Worm (Caenorhabditis elegans) whole organism, early embryonic: ENCODE results near the gene R148.5.

Source experiments
- B0310.2 ChIP-seq: sonication (generic microtip); optimal IDR thresholded peaks from 2 replicates; lab custom pipeline; 2016; ENCODE audit warnings: mild to moderate bottlenecking, missing genetic modification characterization, missing compliant biosample characterization
- F13C5.2 ChIP-seq: sonication (generic microtip); optimal IDR thresholded peaks from 2 replicates; lab custom pipeline; 2017; ENCODE audit warnings: mild to moderate bottlenecking, missing genetic modification characterization, inconsistent platforms, missing compliant biosample characterization
- aly-1 ChIP-seq: sonication (generic microtip); optimal IDR thresholded peaks from 2 replicates; lab custom pipeline; 2016; ENCODE audit warnings: missing genetic modification characterization, missing compliant biosample characterization
- ama-1 ChIP-seq: fragments of 150-350 bp; optimal IDR thresholded peaks from 2 replicates; lab custom pipeline; 2014
- ceh-13 ChIP-seq: fragments of 200-800 bp; sonication (Bioruptor generic); optimal IDR thresholded peaks from 2 replicates; lab custom pipeline; 2018; ENCODE audit warnings: mild to moderate bottlenecking, missing genetic modification characterization, missing compliant biosample characterization
- ceh-36 ChIP-seq: sonication (generic microtip); optimal IDR thresholded peaks from 2 replicates; lab custom pipeline; 2016; ENCODE audit warnings: missing genetic modification characterization, inconsistent platforms, missing compliant biosample characterization
- ets-7 ChIP-seq: sonication (generic microtip); optimal IDR thresholded peaks from 2 replicates; lab custom pipeline; 2016; ENCODE audit warnings: missing genotype, missing genetic modification characterization, missing compliant biosample characterization
- flt-1 ChIP-seq: fragments of 200-800 bp; sonication (Bioruptor generic); IDR thresholded peaks from 2 replicates; pipeline ENCODE4 v1.3.6; 2022; ENCODE audit warnings: missing genetic modification characterization, missing compliant biosample characterization
- hmbx-1 ChIP-seq: sonication (generic microtip); optimal IDR thresholded peaks from 2 replicates; lab custom pipeline; 2016; ENCODE audit warnings: mild to moderate bottlenecking, missing genetic modification characterization, missing compliant biosample characterization
- hmg-4 ChIP-seq: fragments of 200-800 bp; sonication (Bioruptor generic); optimal IDR thresholded peaks from 2 replicates; lab custom pipeline; 2018; ENCODE audit warnings: mild to moderate bottlenecking, missing genetic modification characterization, missing compliant biosample characterization
- hnd-1 ChIP-seq: sonication (generic microtip); optimal IDR thresholded peaks from 2 replicates; lab custom pipeline; 2016; ENCODE audit warnings: missing genetic modification characterization, missing compliant biosample characterization
- pes-1 ChIP-seq: fragments of 200-800 bp; sonication (Bioruptor generic); IDR thresholded peaks from 2 replicates; pipeline ENCODE4 v1.3.6; 2022; ENCODE audit warnings: missing genetic modification reagents, missing genetic modification characterization, missing compliant biosample characterization
- scrt-1 ChIP-seq: fragments of 200-800 bp; sonication (Bioruptor generic); IDR thresholded peaks from 2 replicates; pipeline ENCODE4 v1.3.6; 2022; ENCODE audit warnings: missing genetic modification characterization, missing compliant biosample characterization
- sea-1 ChIP-seq: fragments of 200-800 bp; sonication (Bioruptor generic); conservative IDR thresholded peaks from 2 replicates; pipeline ENCODE4 v1.3.6; 2022; ENCODE audit warnings: missing genetic modification characterization, missing compliant biosample characterization
- tbx-11 ChIP-seq: fragments of 200-800 bp; sonication (Bioruptor generic); IDR thresholded peaks from 2 replicates; pipeline ENCODE4 v1.3.6; 2022; ENCODE audit warnings: missing genetic modification characterization, missing compliant biosample characterization
- tbx-37 ChIP-seq: fragments of 200-800 bp; sonication (Bioruptor generic); conservative IDR thresholded peaks from 2 replicates; pipeline ENCODE4 v1.3.6; 2022; ENCODE audit warnings: missing genetic modification reagents, missing genetic modification characterization, missing compliant biosample characterization
- tra-4 ChIP-seq: sonication (generic microtip); optimal IDR thresholded peaks from 2 replicates; lab custom pipeline; 2017; ENCODE audit warnings: missing genetic modification characterization, missing compliant biosample characterization

The R148.5 gene

ce11 chrIII:3165309-3165708 lies at the start of gene R148.5:
Gene R148.5 (plus strand): TSS chrIII:3165639.
- no peak for TF ChIP-seq tbx-11 (GFP tag; lab: Robert Waterston, UW)
- no peak for TF ChIP-seq hmbx-1
- no peak for TF ChIP-seq hnd-1 (tag; lab: Kevin White, UChicago)
- no peak for TF ChIP-seq F13C5.2 (tag; lab: Kevin White, UChicago)
- TF ChIP-seq flt-1 (GFP tag; lab: Robert Waterston, UW), result no peak
- no peak for TF ChIP-seq B0310.2 (tag; lab: Kevin White, UChicago)
- TF ChIP-seq ama-1, result no peak
- TF ChIP-seq pes-1, result no peak
- no peak for TF ChIP-seq aly-1 (tag; lab: Kevin White, UChicago)

DNA sequence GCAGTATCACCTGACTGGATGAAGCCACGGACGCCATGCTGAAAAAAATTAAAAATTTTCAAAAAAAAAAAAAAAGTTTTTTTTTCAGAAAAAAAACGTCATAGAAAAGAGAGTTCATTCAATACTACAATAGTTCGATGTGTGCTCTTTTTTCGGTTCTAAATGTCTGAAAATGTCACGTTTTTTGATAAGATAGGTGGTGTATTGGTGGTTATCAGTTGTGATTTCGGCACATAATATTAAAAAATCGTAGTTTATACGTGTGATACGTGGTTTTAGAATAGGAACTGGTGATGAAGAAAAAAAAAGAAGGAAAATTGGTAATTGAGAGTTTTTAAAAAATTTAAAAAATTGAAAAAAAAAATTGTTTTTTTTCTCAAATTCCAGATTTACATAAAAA lies 48.5 kb upstream of the R148.5 start:
- TF ChIP-seq ets-7 (no peak), hmbx-1 (no peak), tbx-37 (GFP tag; lab: Robert Waterston, UW) (no peak), flt-1 (GFP tag; lab: Robert Waterston, UW) (no peak), scrt-1 (GFP tag; lab: Robert Waterston, UW) (no peak), F13C5.2 (tag; lab: Kevin White, UChicago) (no peak), hmg-4 (GFP tag; lab: Kevin White, UChicago) (no peak), aly-1 (tag; lab: Kevin White, UChicago) (no peak), ceh-13 (no peak), hnd-1 (tag; lab: Kevin White, UChicago) (no peak), ama-1 (no peak), sea-1 (GFP tag; lab: Robert Waterston, UW) (no peak), B0310.2 (tag; lab: Kevin White, UChicago) (no peak), tbx-11 (GFP tag; lab: Robert Waterston, UW) (no peak), pes-1 (no peak), tra-4 (tag; lab: Kevin White, UChicago) (no peak), ceh-36 (no peak)

DNA sequence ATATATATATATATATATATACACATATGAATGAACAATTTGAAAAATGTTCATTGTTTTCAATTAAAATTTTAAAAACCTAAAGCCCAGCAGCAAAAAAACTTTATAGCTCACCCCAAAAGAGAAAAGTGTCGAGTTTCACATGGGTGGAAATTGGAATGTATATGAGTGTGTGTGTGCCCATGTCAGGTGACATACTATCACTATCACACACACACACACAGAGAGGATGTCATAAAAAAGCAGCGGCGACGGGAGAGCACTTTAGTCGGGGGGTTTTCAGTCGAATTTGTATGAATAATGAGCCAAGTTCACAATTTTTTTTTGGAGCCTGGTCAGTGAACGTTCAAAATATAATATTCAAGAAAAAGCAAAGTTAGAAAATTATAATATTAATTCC lies 45.5 kb upstream of the R148.5 start:
- TF ChIP-seq B0310.2 (tag; lab: Kevin White, UChicago) (no peak), flt-1 (GFP tag; lab: Robert Waterston, UW) (no peak), F13C5.2 (tag; lab: Kevin White, UChicago) (no peak), ceh-36 (no peak), tbx-37 (GFP tag; lab: Robert Waterston, UW) (no peak)

DNA sequence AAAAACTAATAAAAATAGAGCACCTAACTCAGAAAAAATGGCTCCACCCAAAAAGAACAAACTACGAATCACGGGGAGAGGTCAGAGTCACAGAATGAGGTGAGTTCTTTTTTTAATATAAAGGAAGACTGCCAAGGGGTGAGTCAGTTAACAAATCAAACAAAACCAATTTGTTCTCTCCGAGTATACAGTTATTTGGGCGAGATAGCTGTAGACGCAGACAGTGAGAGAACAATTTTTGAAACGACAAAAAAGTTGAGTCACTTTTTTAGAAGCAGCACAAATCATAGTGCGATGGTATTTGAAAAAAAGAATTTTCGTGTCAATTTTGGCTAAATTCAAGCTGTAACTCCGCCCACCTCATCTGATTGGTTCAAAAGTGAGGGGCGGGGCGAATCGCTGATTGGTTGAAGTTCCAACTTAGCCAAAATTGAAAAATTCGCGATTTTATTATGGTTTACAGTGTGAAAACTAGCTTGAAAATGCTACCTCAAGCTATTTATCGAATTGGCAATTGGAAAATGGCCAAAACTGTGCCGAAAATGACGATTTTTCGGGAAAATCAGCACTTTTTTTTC lies 41.1 kb upstream of the R148.5 start:
- no peak for TF ChIP-seq tbx-11 (GFP tag; lab: Robert Waterston, UW)
- no peak for TF ChIP-seq ets-7
- no peak for TF ChIP-seq pes-1
- TF ChIP-seq ceh-36, result no peak
- no peak for TF ChIP-seq F13C5.2 (tag; lab: Kevin White, UChicago)
- no peak for TF ChIP-seq scrt-1 (GFP tag; lab: Robert Waterston, UW)
- TF ChIP-seq hmbx-1, result no peak
- TF ChIP-seq hnd-1 (tag; lab: Kevin White, UChicago), result no peak
- no peak for TF ChIP-seq tbx-37 (GFP tag; lab: Robert Waterston, UW)
- no peak for TF ChIP-seq hmg-4 (GFP tag; lab: Kevin White, UChicago)
- TF ChIP-seq ceh-13, result no peak
- TF ChIP-seq ama-1, result no peak
- TF ChIP-seq tra-4 (tag; lab: Kevin White, UChicago), result no peak
- TF ChIP-seq aly-1 (tag; lab: Kevin White, UChicago), result no peak
- no peak for TF ChIP-seq sea-1 (GFP tag; lab: Robert Waterston, UW)
- TF ChIP-seq flt-1 (GFP tag; lab: Robert Waterston, UW), result no peak
- no peak for TF ChIP-seq B0310.2 (tag; lab: Kevin White, UChicago)

DNA sequence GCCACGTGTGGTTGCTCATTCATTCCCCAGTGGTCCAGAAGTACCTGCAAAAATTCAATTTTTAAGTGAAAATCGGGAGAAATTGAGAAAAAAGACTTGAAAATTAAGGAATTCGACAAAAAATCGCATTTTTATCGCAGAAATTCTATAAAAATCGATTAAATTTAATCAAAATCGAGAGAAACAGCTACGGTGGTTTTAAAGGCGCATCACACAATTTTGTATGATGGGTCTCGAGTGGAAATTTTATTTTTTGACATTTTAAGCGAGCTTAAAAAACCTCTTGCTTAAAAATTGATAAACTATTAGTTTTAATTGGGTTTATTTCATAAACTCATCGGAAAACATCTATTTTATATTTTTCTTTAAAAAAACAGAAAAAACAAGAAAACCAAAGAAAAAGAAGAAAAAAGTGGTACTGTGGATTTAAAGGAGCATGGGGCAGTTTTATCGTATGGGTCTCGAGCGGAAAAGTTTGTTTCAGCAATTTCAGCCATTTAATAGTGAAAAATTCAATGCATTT lies 38.3 kb upstream of the R148.5 start, which contains the start of gene nipa-1:
TSS of gene nipa-1 (minus strand) at position 51 of the 523 bp plus-strand sequence.
- TF ChIP-seq hnd-1 (tag; lab: Kevin White, UChicago) (no peak), tbx-37 (GFP tag; lab: Robert Waterston, UW) (no peak), scrt-1 (GFP tag; lab: Robert Waterston, UW) (no peak), F13C5.2 (tag; lab: Kevin White, UChicago) (no peak), hmbx-1 (no peak), ets-7 (no peak), flt-1 (GFP tag; lab: Robert Waterston, UW) (no peak), ama-1 (no peak), ceh-13 (no peak), hmg-4 (GFP tag; lab: Kevin White, UChicago) (no peak), ceh-36 (no peak), B0310.2 (tag; lab: Kevin White, UChicago) (no peak), tbx-11 (GFP tag; lab: Robert Waterston, UW) (no peak)

DNA sequence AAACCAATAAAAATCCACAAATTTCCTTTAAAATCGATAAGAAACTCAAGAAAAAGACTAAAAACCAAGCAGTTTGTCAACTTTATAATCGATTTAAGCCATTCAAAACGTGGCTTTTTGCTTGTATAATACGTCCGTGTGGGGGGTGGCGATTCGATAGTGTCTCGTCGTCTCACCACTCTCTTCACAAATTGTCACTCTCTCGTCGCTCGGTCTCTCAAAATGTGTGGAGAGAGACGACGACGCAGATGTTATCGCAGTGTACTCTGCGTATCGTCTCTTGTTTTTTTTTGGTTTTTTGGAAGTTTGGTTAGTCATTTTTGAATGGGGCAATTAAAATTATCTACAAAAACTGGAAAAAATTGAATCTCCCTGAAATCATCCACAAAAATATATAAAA lies 37.8 kb upstream of the R148.5 start:
- TF ChIP-seq aly-1 (tag; lab: Kevin White, UChicago), result no peak
- no peak for TF ChIP-seq B0310.2 (tag; lab: Kevin White, UChicago)
- no peak for TF ChIP-seq hnd-1 (tag; lab: Kevin White, UChicago)
- no peak for TF ChIP-seq F13C5.2 (tag; lab: Kevin White, UChicago)
- TF ChIP-seq ceh-13, result no peak
- TF ChIP-seq sea-1 (GFP tag; lab: Robert Waterston, UW), result no peak
- no peak for TF ChIP-seq tra-4 (tag; lab: Kevin White, UChicago)
- no peak for TF ChIP-seq tbx-11 (GFP tag; lab: Robert Waterston, UW)
- no peak for TF ChIP-seq hmbx-1
- TF ChIP-seq pes-1, result no peak
- no peak for TF ChIP-seq tbx-37 (GFP tag; lab: Robert Waterston, UW)
- no peak for TF ChIP-seq ceh-36
- TF ChIP-seq ets-7, result no peak
- no peak for TF ChIP-seq ama-1
- TF ChIP-seq hmg-4 (GFP tag; lab: Kevin White, UChicago), result no peak
- TF ChIP-seq scrt-1 (GFP tag; lab: Robert Waterston, UW), result no peak

DNA sequence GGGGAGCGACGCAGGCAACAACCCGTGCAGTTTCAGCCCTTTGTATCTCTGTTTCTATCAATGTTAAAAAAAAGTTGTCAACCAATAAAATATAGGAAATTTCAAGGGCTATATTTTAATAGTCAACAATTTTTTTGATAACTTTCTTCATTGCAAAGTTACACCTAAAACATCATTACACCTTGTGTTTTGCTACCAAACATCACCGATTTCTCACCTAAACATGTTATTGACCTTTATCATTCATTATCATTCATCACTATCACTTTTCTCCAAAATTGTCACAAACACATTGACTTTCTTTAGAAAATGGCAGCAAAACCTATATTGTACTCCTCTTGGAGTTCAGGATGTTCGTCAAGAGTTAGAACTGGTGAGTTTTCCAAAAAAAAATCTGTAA lies 36.4 kb upstream of the R148.5 start, which contains the start of gene Y53G8B.1:
TSS of gene Y53G8B.1 (plus strand) at position 242 of the 400 bp plus-strand sequence.
- TF ChIP-seq tbx-37 (GFP tag; lab: Robert Waterston, UW), result no peak
- no peak for TF ChIP-seq hnd-1 (tag; lab: Kevin White, UChicago)
- no peak for TF ChIP-seq flt-1 (GFP tag; lab: Robert Waterston, UW)
- no peak for TF ChIP-seq hmbx-1
- no peak for TF ChIP-seq sea-1 (GFP tag; lab: Robert Waterston, UW)
- TF ChIP-seq aly-1 (tag; lab: Kevin White, UChicago), result no peak
- TF ChIP-seq F13C5.2 (tag; lab: Kevin White, UChicago), result no peak
